Fruit fly (Drosophila melanogaster) whole organism, embryonic: ENCODE results near the gene Cyt-c1.

ENCODE experiments used
- Ada2b ChIP-seq: fragments of 200-800 bp; sonication (Bioruptor generic); IDR thresholded peaks from 2 replicates; pipeline ENCODE4 v1.3.6; 2022; ENCODE audit warnings: missing biosample characterization, missing genetic modification characterization
- Blimp-1 ChIP-seq: fragments of 200-800 bp; sonication (Bioruptor generic); optimal IDR thresholded peaks from 3 replicates; lab custom pipeline; 2018; ENCODE audit warnings: missing biosample characterization, missing genetic modification characterization, mild to moderate bottlenecking, moderate library complexity, missing genetic modification reagents
- CG10959 ChIP-seq: fragments of 200-800 bp; sonication (Bioruptor generic); IDR thresholded peaks from 2 replicates; pipeline ENCODE4 v1.3.6; 2022; ENCODE audit warnings: missing biosample characterization, missing genetic modification characterization
- CG11456 ChIP-seq: fragments of 200-800 bp; sonication (Bioruptor generic); IDR thresholded peaks from 3 replicates; pipeline ENCODE4 v1.3.6; 2022; ENCODE audit warnings: missing biosample characterization, missing genetic modification characterization
- CG11695 ChIP-seq: fragments of 200-800 bp; sonication (Bioruptor generic); IDR thresholded peaks from 3 replicates; pipeline ENCODE4 v1.3.6; 2022; ENCODE audit warnings: missing biosample characterization, missing genetic modification characterization
- CG1233 ChIP-seq: fragments of 200-800 bp; sonication (Bioruptor generic); optimal IDR thresholded peaks from 4 replicates; lab custom pipeline; 2018; ENCODE audit warnings: missing biosample characterization, mild to moderate bottlenecking, missing genetic modification characterization
- CG14441 ChIP-seq: fragments of 200-800 bp; sonication (Bioruptor generic); IDR thresholded peaks from 2 replicates; pipeline ENCODE4 v1.3.6; 2022; ENCODE audit warnings: missing biosample characterization, missing genetic modification characterization
- CG15073 ChIP-seq: fragments of 200-800 bp; sonication (Bioruptor generic); optimal IDR thresholded peaks from 2 replicates; lab custom pipeline; 2016; ENCODE audit warnings: missing biosample characterization, missing genetic modification characterization
- CG15479 ChIP-seq: fragments of 200-800 bp; sonication (Bioruptor generic); optimal IDR thresholded peaks from 3 replicates; lab custom pipeline; 2019; ENCODE audit warnings: missing biosample characterization, mild to moderate bottlenecking, missing genetic modification characterization, moderate library complexity
- CG15696 ChIP-seq: fragments of 200-800 bp; sonication (Bioruptor generic); optimal IDR thresholded peaks from 2 replicates; lab custom pipeline; 2019; ENCODE audit warnings: missing biosample characterization, mild to moderate bottlenecking, missing genetic modification characterization, moderate library complexity
- CG16779 ChIP-seq: fragments of 200-800 bp; sonication (Bioruptor generic); IDR thresholded peaks from 2 replicates; pipeline ENCODE4 v1.3.6; 2022; ENCODE audit warnings: missing biosample characterization, missing genetic modification characterization
- CG18262 ChIP-seq: fragments of 200-800 bp; optimal IDR thresholded peaks from 3 replicates; lab custom pipeline; 2019; ENCODE audit warnings: missing biosample characterization, mild to moderate bottlenecking, missing genetic modification characterization, moderate library complexity
- CG18619 ChIP-seq: fragments of 200-800 bp; sonication (Bioruptor generic); optimal IDR thresholded peaks from 3 replicates; lab custom pipeline; 2017; ENCODE audit warnings: missing biosample characterization, mild to moderate bottlenecking, missing genetic modification characterization
- CG2116 ChIP-seq: fragments of 200-800 bp; sonication (Bioruptor generic); optimal IDR thresholded peaks from 3 replicates; lab custom pipeline; 2018; ENCODE audit warnings: missing biosample characterization, mild to moderate bottlenecking, missing genetic modification characterization
- CG2129 ChIP-seq: fragments of 200-800 bp; sonication (Bioruptor generic); IDR thresholded peaks from 2 replicates; pipeline ENCODE4 v1.3.6; 2022; ENCODE audit warnings: missing biosample characterization, missing genetic modification characterization; ENCODE audit not compliant: partially characterized antibody
- CG2202 ChIP-seq: fragments of 200-800 bp; sonication (Bioruptor generic); optimal IDR thresholded peaks from 2 replicates; lab custom pipeline; 2018; ENCODE audit warnings: missing biosample characterization, mild to moderate bottlenecking, missing genetic modification characterization
- CG2712 ChIP-seq: fragments of 200-800 bp; optimal IDR thresholded peaks from 3 replicates; lab custom pipeline; 2019; ENCODE audit warnings: missing biosample characterization, mild to moderate bottlenecking, missing genetic modification characterization, moderate library complexity
- CG3281 ChIP-seq: fragments of 200-800 bp; sonication (Bioruptor generic); optimal IDR thresholded peaks from 3 replicates; lab custom pipeline; 2017; ENCODE audit warnings: missing biosample characterization, mild to moderate bottlenecking, missing genetic modification characterization
- CG33213 ChIP-seq: fragments of 200-800 bp; sonication (Bioruptor generic); optimal IDR thresholded peaks from 3 replicates; lab custom pipeline; 2016; ENCODE audit warnings: missing biosample characterization, missing genetic modification characterization
- CG42726 ChIP-seq: fragments of 200-800 bp; sonication (Bioruptor generic); IDR thresholded peaks from 2 replicates; pipeline ENCODE4 v1.3.6; 2022; ENCODE audit warnings: missing biosample characterization, missing genetic modification characterization; ENCODE audit not compliant: partially characterized antibody
- CG4282 ChIP-seq: fragments of 200-800 bp; sonication (Bioruptor generic); optimal IDR thresholded peaks from 2 replicates; lab custom pipeline; 2016; ENCODE audit warnings: missing biosample characterization, missing genetic modification characterization
- CG4328 ChIP-seq: fragments of 200-800 bp; sonication (Bioruptor generic); optimal IDR thresholded peaks from 3 replicates; lab custom pipeline; 2017; ENCODE audit warnings: missing biosample characterization, missing genetic modification reagents, missing genetic modification characterization
- CG43689 ChIP-seq: fragments of 200-800 bp; sonication (Bioruptor generic); IDR thresholded peaks from 2 replicates; pipeline ENCODE4 v1.3.6; 2022; ENCODE audit warnings: missing biosample characterization, missing genetic modification characterization
- CG4404 ChIP-seq: fragments of 200-800 bp; sonication (Bioruptor generic); IDR thresholded peaks from 2 replicates; pipeline ENCODE4 v1.3.6; 2022; ENCODE audit warnings: missing biosample characterization, missing genetic modification characterization
- CG7745 ChIP-seq: fragments of 200-800 bp; sonication (Bioruptor generic); optimal IDR thresholded peaks from 2 replicates; lab custom pipeline; 2018; ENCODE audit warnings: missing biosample characterization, mild to moderate bottlenecking, missing genetic modification characterization, moderate library complexity
- CG9215 ChIP-seq: fragments of 200-800 bp; sonication (Bioruptor generic); IDR thresholded peaks from 2 replicates; pipeline ENCODE4 v1.3.6; 2022; ENCODE audit warnings: missing biosample characterization, missing genetic modification characterization
- Elba2 ChIP-seq: fragments of 200-800 bp; sonication (Bioruptor generic); optimal IDR thresholded peaks from 3 replicates; lab custom pipeline; 2016; ENCODE audit warnings: missing biosample characterization, missing genetic modification characterization
- Fer3 ChIP-seq: fragments of 200-800 bp; sonication (Bioruptor generic); optimal IDR thresholded peaks from 2 replicates; lab custom pipeline; 2018; ENCODE audit warnings: missing biosample characterization, mild to moderate bottlenecking, missing genetic modification characterization, moderate library complexity
- H15 ChIP-seq: fragments of 200-800 bp; sonication (Bioruptor generic); IDR thresholded peaks from 3 replicates; pipeline ENCODE4 v1.3.6; 2022; ENCODE audit warnings: missing biosample characterization, missing genetic modification characterization
- HmgD ChIP-seq: fragments of 200-800 bp; sonication (Bioruptor generic); optimal IDR thresholded peaks from 3 replicates; lab custom pipeline; 2016; ENCODE audit warnings: missing biosample characterization, missing genetic modification characterization
- HmgZ ChIP-seq: fragments of 200-800 bp; sonication (Bioruptor generic); optimal IDR thresholded peaks from 2 replicates; lab custom pipeline; 2018; ENCODE audit warnings: missing biosample characterization, mild to moderate bottlenecking, missing genetic modification characterization
- Hr51 ChIP-seq, 2 experiments: fragments of 200-800 bp; sonication (Bioruptor generic); optimal IDR thresholded peaks; 2 replicates in 1 of 2; 3 replicates in 1 of 2; lab custom pipeline; 2016 to 2018; ENCODE audit warnings: missing biosample characterization in 2 of 2, missing genetic modification characterization in 2 of 2, mild to moderate bottlenecking in 1 of 2, moderate library complexity in 1 of 2
- MESR4 ChIP-seq: fragments of 200-800 bp; sonication (Bioruptor generic); optimal IDR thresholded peaks from 2 replicates; lab custom pipeline; 2018; ENCODE audit warnings: missing biosample characterization, mild to moderate bottlenecking, missing genetic modification characterization, moderate library complexity
- Meics ChIP-seq: fragments of 200-800 bp; sonication (Bioruptor generic); optimal IDR thresholded peaks from 2 replicates; lab custom pipeline; 2017; ENCODE audit warnings: missing biosample characterization, mild to moderate bottlenecking, missing genetic modification characterization
- Side ChIP-seq: fragments of 200-800 bp; sonication (Bioruptor generic); optimal IDR thresholded peaks from 2 replicates; lab custom pipeline; 2016; ENCODE audit warnings: missing biosample characterization, missing genetic modification characterization
- Sox102F ChIP-seq: fragments of 200-800 bp; sonication (Bioruptor generic); optimal IDR thresholded peaks from 2 replicates; lab custom pipeline; 2018; ENCODE audit warnings: missing biosample characterization, mild to moderate bottlenecking, missing genetic modification characterization, moderate library complexity
- cad ChIP-seq: fragments of >200 bp; optimal IDR thresholded peaks from 2 replicates; lab custom pipeline; 2017; ENCODE audit warnings: missing biosample characterization, missing genetic modification characterization
- dati ChIP-seq: fragments of 200-800 bp; sonication (Bioruptor generic); IDR thresholded peaks from 2 replicates; pipeline ENCODE4 v1.3.6; 2022; ENCODE audit warnings: missing biosample characterization, missing genetic modification characterization
- esg ChIP-seq: fragments of 200-800 bp; sonication (Bioruptor generic); conservative IDR thresholded peaks from 2 replicates; pipeline ENCODE4 v1.3.6; 2022; ENCODE audit warnings: missing biosample characterization, missing genetic modification characterization
- kah ChIP-seq: fragments of 200-800 bp; sonication (Bioruptor generic); optimal IDR thresholded peaks from 2 replicates; lab custom pipeline; 2018; ENCODE audit warnings: missing biosample characterization, mild to moderate bottlenecking, missing genetic modification characterization
- lmd ChIP-seq: fragments of 200-800 bp; sonication (Bioruptor generic); IDR thresholded peaks from 2 replicates; pipeline ENCODE4 v1.3.6; 2022; ENCODE audit warnings: missing biosample characterization, missing genetic modification characterization
- pnt ChIP-seq: fragments of 200-800 bp; sonication (Bioruptor generic); optimal IDR thresholded peaks from 3 replicates; lab custom pipeline; 2016; ENCODE audit warnings: missing biosample characterization, missing genetic modification characterization
- rib ChIP-seq: fragments of 200-800 bp; sonication (Bioruptor generic); IDR thresholded peaks from 2 replicates; pipeline ENCODE4 v1.3.6; 2022; ENCODE audit warnings: missing biosample characterization, missing genetic modification characterization
- sc ChIP-seq, 3 experiments: fragments of >200 bp in 2 of 3; fragments of 200-800 bp in 1 of 3; sonication (Bioruptor generic) in 1 of 3; optimal IDR thresholded peaks; 2 replicates in 2 of 3; 3 replicates in 1 of 3; lab custom pipeline; 2017; ENCODE audit warnings: mild to moderate bottlenecking in 1 of 3, missing biosample characterization in 1 of 3, missing genetic modification characterization in 1 of 3, missing genetic modification reagents in 1 of 3
- sd ChIP-seq: fragments of 200-800 bp; sonication (Bioruptor generic); optimal IDR thresholded peaks from 3 replicates; lab custom pipeline; 2018; ENCODE audit warnings: missing biosample characterization, mild to moderate bottlenecking, missing genetic modification characterization, moderate library complexity
- sna ChIP-seq: fragments of 200-800 bp; sonication (Bioruptor generic); IDR thresholded peaks from 2 replicates; pipeline ENCODE4 v1.3.6; 2022; ENCODE audit warnings: missing biosample characterization, missing genetic modification characterization; ENCODE audit not compliant: partially characterized antibody
- sqz ChIP-seq: fragments of 200-800 bp; sonication (Bioruptor generic); optimal IDR thresholded peaks from 3 replicates; lab custom pipeline; 2018; ENCODE audit warnings: missing biosample characterization, mild to moderate bottlenecking, missing genetic modification characterization
- sug ChIP-seq: fragments of 200-800 bp; optimal IDR thresholded peaks from 2 replicates; lab custom pipeline; 2019; ENCODE audit warnings: missing biosample characterization, mild to moderate bottlenecking, missing genetic modification characterization, moderate library complexity
- trem ChIP-seq: fragments of 200-800 bp; optimal IDR thresholded peaks from 3 replicates; lab custom pipeline; 2019; ENCODE audit warnings: missing biosample characterization, mild to moderate bottlenecking, missing genetic modification characterization, moderate library complexity
- wek ChIP-seq: fragments of 200-800 bp; sonication (Bioruptor generic); optimal IDR thresholded peaks from 3 replicates; lab custom pipeline; 2018; ENCODE audit warnings: missing biosample characterization, mild to moderate bottlenecking, missing genetic modification characterization, moderate library complexity

The Cyt-c1 gene

DNA sequence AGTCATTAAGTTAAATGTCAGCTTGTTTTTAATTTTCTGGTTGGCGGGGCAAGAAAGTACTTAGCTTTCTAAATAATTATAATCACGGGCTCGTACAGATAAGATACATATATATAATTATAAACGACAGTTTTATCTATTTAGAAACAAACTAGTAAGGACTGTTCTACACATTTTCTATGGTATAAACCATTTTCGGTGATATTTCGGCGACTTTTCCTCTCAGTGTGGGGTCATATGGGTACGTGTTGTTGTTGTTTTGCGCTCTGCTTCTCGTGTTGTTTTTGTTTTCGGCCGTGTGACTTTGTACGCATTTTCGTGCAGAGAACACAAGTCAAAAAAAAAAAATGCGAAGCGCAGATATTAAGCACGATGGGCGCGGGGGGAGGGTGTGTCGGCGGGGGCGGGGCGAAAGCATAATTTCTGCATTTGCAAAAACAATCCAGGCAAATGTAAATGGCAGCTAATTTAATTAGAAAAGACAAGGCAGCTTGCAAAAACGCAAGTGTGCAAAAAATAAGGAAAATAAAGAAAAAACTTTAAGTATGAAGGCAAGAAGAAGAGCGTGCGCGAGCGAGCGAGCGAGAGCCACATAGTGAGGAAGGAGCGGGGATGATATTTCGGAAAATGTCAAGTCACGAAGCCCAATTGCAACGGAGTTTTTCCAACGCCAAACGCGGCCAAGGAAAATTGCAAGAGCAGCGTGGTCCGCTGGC is 5.3 kb downstream of the Cyt-c1 start (continued):
- TF ChIP-seq lmd: peak; percentile 28
- no peak for TF ChIP-seq Blimp-1 (GFP tag; lab: Kevin White, UChicago)
- no peak for TF ChIP-seq CG7745
- no peak for TF ChIP-seq Elba2 (GFP tag; lab: Kevin White, UChicago)
- no peak for TF ChIP-seq HmgZ (tag; lab: Kevin White, UChicago)
- no peak for TF ChIP-seq sna (GFP tag; lab: Robert Waterston, UW)
- no peak for TF ChIP-seq CG2712
- TF ChIP-seq kah (GFP tag; lab: Kevin White, UChicago): no peak
- no peak for TF ChIP-seq Side
- TF ChIP-seq cad (GFP tag; lab: Kevin White, UChicago): no peak
- TF ChIP-seq CG9215 (GFP tag; lab: Robert Waterston, UW): no peak
- TF ChIP-seq Sox102F: peak; percentile 57
- TF ChIP-seq CG42726 (GFP tag; lab: Robert Waterston, UW): no peak
- peak; percentile 67 for TF ChIP-seq rib (GFP tag; lab: Robert Waterston, UW)
- no peak for TF ChIP-seq CG15479
- no peak for TF ChIP-seq Meics (GFP tag; lab: Kevin White, UChicago)
- TF ChIP-seq CG11695 (GFP tag; lab: Robert Waterston, UW): no peak
- TF ChIP-seq CG33213 (GFP tag; lab: Kevin White, UChicago): no peak
- no peak for TF ChIP-seq CG16779 (GFP tag; lab: Robert Waterston, UW)
- peak; percentile 88 for TF ChIP-seq sqz (GFP tag; lab: Kevin White, UChicago)
- TF ChIP-seq sc (optimal IDR thresholded peaks at IDR 0.05; lab: Kevin White, UChicago): no peak
- no peak for TF ChIP-seq sc (GFP tag; optimal IDR thresholded peaks at IDR 0.05; lab: Kevin White, UChicago)
- no peak for TF ChIP-seq sug (tag; lab: Kevin White, UChicago)
- no peak for TF ChIP-seq CG14441 (GFP tag; lab: Robert Waterston, UW)
- TF ChIP-seq Hr51 (GFP tag; optimal IDR thresholded peaks at IDR 0.05; lab: Kevin White, UChicago): peak in 1 of 2 experiments; percentile 62
- TF ChIP-seq HmgD (GFP tag; lab: Kevin White, UChicago): no peak
- no peak for TF ChIP-seq CG2129 (GFP tag; lab: Robert Waterston, UW)
- TF ChIP-seq Fer3 (tag; lab: Kevin White, UChicago): no peak
- no peak for TF ChIP-seq CG18262 (tag; lab: Kevin White, UChicago)
- TF ChIP-seq CG4282 (GFP tag; lab: Kevin White, UChicago): no peak
- no peak for TF ChIP-seq trem
- TF ChIP-seq CG43689 (GFP tag; lab: Robert Waterston, UW): no peak
- no peak for TF ChIP-seq Ada2b (GFP tag; lab: Robert Waterston, UW)
- peak; percentile 31 for TF ChIP-seq CG2116 (GFP tag; lab: Kevin White, UChicago)
- TF ChIP-seq CG15696 (tag; lab: Kevin White, UChicago): no peak
- peak; percentile 25 for TF ChIP-seq CG1233 (GFP tag; lab: Kevin White, UChicago)
- TF ChIP-seq dati (GFP tag; lab: Robert Waterston, UW): no peak
- TF ChIP-seq MESR4 (GFP tag; lab: Kevin White, UChicago): no peak
- no peak for TF ChIP-seq CG3281
- TF ChIP-seq CG11456 (GFP tag; lab: Robert Waterston, UW): no peak
- TF ChIP-seq H15 (GFP tag; lab: Robert Waterston, UW): no peak
- TF ChIP-seq wek (GFP tag; lab: Kevin White, UChicago): no peak
- no peak for TF ChIP-seq CG10959 (GFP tag; lab: Robert Waterston, UW)
- TF ChIP-seq CG2202 (tag; lab: Kevin White, UChicago): no peak
- TF ChIP-seq CG4328: no peak
- peak; percentile 44 for TF ChIP-seq CG18619 (GFP tag; lab: Kevin White, UChicago)
- TF ChIP-seq CG4404 (GFP tag; lab: Robert Waterston, UW): no peak
- no peak for TF ChIP-seq esg
- TF ChIP-seq pnt (GFP tag; lab: Kevin White, UChicago): no peak
- TF ChIP-seq CG15073 (GFP tag; lab: Kevin White, UChicago): no peak
- no peak for TF ChIP-seq sd (tag; lab: Kevin White, UChicago)
